Worm (Caenorhabditis elegans): ENCODE data around the gene Y17G7B.12.
A peak's percentile ranks its signal among the peaks of the same experiment; 100 is the strongest.

The Y17G7B.12 gene

DNA sequence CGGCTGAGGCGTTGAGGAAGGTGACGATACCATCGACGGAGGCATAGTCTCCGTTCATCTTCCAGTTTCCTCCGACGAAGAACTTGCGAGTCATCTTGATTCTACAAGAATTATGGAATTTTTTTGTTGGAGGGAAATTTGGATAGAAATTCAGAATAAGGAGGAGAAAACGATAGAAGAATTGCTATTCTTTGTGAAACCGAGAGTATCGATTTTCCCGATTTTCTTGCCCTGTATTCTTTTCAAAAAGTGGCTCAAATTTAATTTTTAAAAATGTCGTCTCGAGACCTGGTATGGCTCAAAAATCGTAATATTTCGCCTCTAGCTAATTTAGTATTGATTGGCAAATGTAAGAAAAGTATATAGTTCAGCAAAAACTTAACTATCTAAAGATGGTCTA lies 15.4 kb downstream of the Y17G7B.12 start, which contains the start of gene tpi-1:
tpi-1 (minus strand) TSS at position 101 of the 400 bp plus-strand sequence.
- TF ChIP-seq klf-2 (GFP tag; conservative IDR thresholded peaks at IDR 0.05) (no peak), med-1 (GFP tag; optimal IDR thresholded peaks at IDR 0.05; ENCODE audit: insufficient read depth) (no peak), T22C8.4 (GFP tag; IDR thresholded peaks at IDR 0.05) (no peak), tab-1 (GFP tag; IDR thresholded peaks at IDR 0.05) (no peak), flt-1 (GFP tag; IDR thresholded peaks at IDR 0.05) (no peak), cog-1 (tag; optimal IDR thresholded peaks at IDR 0.05) (no peak), ztf-23 (GFP tag; IDR thresholded peaks at IDR 0.05) (no peak), ref-1 (GFP tag; conservative IDR thresholded peaks at IDR 0.05) (no peak), ztf-29 (GFP tag; IDR thresholded peaks at IDR 0.05) (no peak)

DNA sequence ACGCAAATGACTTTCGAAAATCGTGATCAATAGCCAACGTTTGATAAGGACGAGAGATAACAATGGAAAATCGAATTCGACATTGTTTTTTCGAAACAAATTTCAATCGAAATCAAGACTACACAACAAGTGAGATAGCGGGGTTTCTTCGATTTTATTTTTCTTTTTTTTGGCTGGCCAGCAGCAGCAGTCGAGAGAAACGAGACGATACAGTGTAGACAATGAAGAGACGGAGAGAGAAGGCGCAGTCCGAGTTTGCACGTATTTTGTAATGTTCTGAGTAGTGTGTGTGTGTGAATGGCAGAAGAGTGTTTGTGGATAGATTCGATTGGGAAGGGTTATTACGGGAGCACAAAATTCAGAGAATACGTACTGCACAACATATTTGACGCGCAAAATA lies 16.5 kb downstream of the Y17G7B.12 start:
- no peak for TF ChIP-seq ztf-29 (GFP tag; IDR thresholded peaks at IDR 0.05)
- TF ChIP-seq klf-2 (GFP tag; conservative IDR thresholded peaks at IDR 0.05): no peak
- TF ChIP-seq ztf-23 (GFP tag; IDR thresholded peaks at IDR 0.05): no peak

DNA sequence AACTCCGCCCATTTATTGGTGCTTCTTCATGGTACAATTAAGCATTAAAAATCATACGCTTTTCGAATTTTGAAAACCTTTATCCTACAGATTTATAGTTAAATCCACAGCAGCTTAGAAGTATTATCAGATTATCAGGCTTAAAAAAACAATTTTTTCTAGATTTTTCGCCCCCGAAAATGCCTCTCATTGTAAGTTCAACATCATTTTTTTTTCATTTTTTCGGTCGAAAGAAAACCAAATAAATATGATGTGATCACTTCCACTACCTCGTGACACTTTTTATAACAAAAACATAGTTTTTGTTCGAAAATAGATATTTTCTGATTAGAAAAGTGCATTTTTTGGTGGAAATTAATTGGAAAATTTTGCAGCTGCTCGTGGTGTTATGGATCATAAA lies 17.5 kb downstream of the Y17G7B.12 start:
- no peak for TF ChIP-seq tab-1 (GFP tag; IDR thresholded peaks at IDR 0.05)
- TF ChIP-seq T22C8.4 (GFP tag; IDR thresholded peaks at IDR 0.05): no peak
- TF ChIP-seq klf-2 (GFP tag; conservative IDR thresholded peaks at IDR 0.05): no peak
- no peak for TF ChIP-seq ref-1 (GFP tag; conservative IDR thresholded peaks at IDR 0.05)
- no peak for TF ChIP-seq ztf-29 (GFP tag; IDR thresholded peaks at IDR 0.05)
- TF ChIP-seq med-1 (GFP tag; optimal IDR thresholded peaks at IDR 0.05; ENCODE audit: insufficient read depth): no peak
- TF ChIP-seq ztf-23 (GFP tag; IDR thresholded peaks at IDR 0.05): no peak
- TF ChIP-seq flt-1 (GFP tag; IDR thresholded peaks at IDR 0.05): no peak
- TF ChIP-seq cog-1 (tag; optimal IDR thresholded peaks at IDR 0.05): no peak

DNA sequence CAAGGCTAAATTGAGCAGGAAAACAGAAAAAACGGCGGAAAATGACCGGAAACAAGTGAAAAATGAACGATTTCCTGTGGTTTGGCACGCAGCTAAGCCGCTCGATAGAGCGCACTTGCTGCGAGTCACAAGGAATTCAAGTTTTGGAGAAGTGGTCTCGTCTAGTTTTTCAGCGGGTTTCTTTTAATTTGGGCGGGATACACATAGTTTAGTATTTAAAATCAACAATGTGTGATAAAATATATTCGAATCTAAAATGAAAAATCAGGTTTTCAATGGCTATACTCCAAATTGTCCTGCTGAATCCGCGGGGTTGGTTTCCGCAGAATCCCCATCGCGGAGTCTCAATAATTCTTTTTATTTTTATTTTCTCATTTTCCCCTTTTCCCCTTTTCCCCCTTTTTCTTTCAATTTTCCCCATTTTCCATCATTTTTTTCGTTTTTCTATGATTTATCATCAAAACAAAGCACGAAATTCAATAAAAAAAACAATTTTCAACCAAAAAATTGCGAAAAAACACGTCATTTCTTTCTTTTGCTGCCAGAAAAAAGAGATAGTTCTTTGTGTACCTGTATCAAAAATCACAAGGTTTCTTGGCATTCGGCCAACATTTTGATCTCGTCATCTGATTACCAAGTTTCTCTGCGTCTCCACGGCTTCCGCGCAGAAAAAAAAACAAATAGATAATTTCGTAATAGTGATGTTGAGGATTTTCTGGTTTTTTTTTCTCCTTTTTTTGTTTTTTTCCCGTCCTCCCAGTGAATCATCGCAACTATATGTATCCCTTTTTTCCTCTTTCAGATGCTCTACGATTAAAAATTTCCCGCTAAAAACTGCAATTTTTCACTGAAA lies 18.7 kb downstream of the Y17G7B.12 start, which contains the start of gene ippk-1:
ippk-1 (plus strand) TSS at position 803 of the 853 bp plus-strand sequence.
- TF ChIP-seq T22C8.4 (GFP tag; IDR thresholded peaks at IDR 0.05) (peak; percentile 68), ref-1 (GFP tag; conservative IDR thresholded peaks at IDR 0.05) (0 out of 2 replicates have a peak, but pooled peaks have one; percentile 24), ztf-23 (GFP tag; IDR thresholded peaks at IDR 0.05) (peak; percentile 66; the same call in 1 of the 2 replicates), flt-1 (GFP tag; IDR thresholded peaks at IDR 0.05) (no peak; the same call in none of the 2 replicates), klf-2 (GFP tag; conservative IDR thresholded peaks at IDR 0.05) (peak; percentile 72), cog-1 (tag; optimal IDR thresholded peaks at IDR 0.05) (peak; percentile 78), med-1 (GFP tag; optimal IDR thresholded peaks at IDR 0.05; ENCODE audit: insufficient read depth) (no peak), tab-1 (GFP tag; IDR thresholded peaks at IDR 0.05) (no peak), ztf-29 (GFP tag; IDR thresholded peaks at IDR 0.05) (no peak)

DNA sequence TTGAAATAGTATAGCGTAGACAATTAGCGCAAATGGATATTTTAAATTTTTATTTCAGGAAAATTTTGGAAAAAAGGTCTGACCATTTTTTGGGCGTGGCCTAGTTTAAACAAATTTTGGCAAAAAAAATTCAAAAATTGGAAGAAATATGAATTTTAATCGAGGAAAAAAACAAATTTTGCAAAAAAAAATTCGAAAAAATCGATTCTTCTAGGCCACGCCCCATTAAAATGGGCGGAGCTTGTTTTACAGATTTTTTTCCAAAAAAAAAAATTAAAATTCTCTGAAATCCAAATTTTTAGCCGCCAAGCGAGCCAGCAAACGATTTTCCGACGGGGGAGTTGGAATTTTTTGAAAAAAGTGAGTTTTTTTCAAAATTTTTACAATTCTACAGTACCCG lies 25.6 kb downstream of the Y17G7B.12 start, which contains the start of gene nadk-2:
nadk-2 (plus strand) TSS at position 301 of the 400 bp plus-strand sequence.
- no peak for TF ChIP-seq T22C8.4 (GFP tag; IDR thresholded peaks at IDR 0.05)
- no peak for TF ChIP-seq flt-1 (GFP tag; IDR thresholded peaks at IDR 0.05)
- no peak for TF ChIP-seq cog-1 (tag; optimal IDR thresholded peaks at IDR 0.05)
- no peak for TF ChIP-seq klf-2 (GFP tag; conservative IDR thresholded peaks at IDR 0.05)
- TF ChIP-seq ref-1 (GFP tag; conservative IDR thresholded peaks at IDR 0.05): no peak
- no peak for TF ChIP-seq ztf-23 (GFP tag; IDR thresholded peaks at IDR 0.05)
- TF ChIP-seq ztf-29 (GFP tag; IDR thresholded peaks at IDR 0.05): no peak
- no peak for TF ChIP-seq med-1 (GFP tag; optimal IDR thresholded peaks at IDR 0.05; ENCODE audit: insufficient read depth)
- TF ChIP-seq tab-1 (GFP tag; IDR thresholded peaks at IDR 0.05): no peak

DNA sequence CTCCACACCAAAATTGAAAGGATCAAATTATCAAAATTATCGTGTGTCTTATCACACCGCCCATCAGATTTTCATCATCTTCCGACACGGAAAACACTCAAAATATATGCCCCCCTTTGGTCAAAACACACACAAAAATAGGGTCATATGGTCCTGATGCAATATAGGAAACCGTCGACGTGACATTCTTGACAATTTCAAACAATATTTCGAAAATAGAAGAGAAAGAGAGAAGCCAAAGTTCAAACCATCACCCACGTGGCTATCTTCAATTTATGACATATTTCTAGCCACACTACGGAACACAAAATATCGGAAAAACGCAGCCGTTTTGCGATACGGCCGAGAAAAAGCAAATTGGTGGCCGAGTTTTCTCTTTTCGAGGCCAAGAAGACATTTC lies 26.9 kb downstream of the Y17G7B.12 start:
- TF ChIP-seq ztf-29 (GFP tag; IDR thresholded peaks at IDR 0.05) (no peak), klf-2 (GFP tag; conservative IDR thresholded peaks at IDR 0.05) (no peak), cog-1 (tag; optimal IDR thresholded peaks at IDR 0.05) (no peak), ztf-23 (GFP tag; IDR thresholded peaks at IDR 0.05) (no peak), med-1 (GFP tag; optimal IDR thresholded peaks at IDR 0.05; ENCODE audit: insufficient read depth) (no peak), flt-1 (GFP tag; IDR thresholded peaks at IDR 0.05) (no peak), tab-1 (GFP tag; IDR thresholded peaks at IDR 0.05) (no peak), T22C8.4 (GFP tag; IDR thresholded peaks at IDR 0.05) (no peak), ref-1 (GFP tag; conservative IDR thresholded peaks at IDR 0.05) (no peak)

DNA sequence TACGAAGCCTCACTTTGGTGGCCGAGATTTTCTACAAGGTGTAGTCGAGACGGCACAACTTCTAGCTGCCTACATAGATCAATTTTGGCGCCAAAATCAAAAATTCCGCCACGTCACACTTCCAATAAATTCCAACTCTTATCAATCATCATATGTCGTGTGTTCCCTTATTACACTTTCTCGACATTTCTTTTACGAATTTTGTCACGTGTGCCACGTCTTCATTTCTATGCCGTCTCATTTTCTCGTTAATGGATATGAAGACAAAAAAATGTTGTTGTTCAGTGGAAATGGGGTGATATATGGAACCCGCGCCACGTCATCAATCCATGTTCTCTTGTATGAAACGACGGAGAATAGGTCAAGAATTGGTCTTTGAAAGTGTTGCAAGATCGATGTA lies 27.9 kb downstream of the Y17G7B.12 start:
- TF ChIP-seq cog-1 (tag; optimal IDR thresholded peaks at IDR 0.05): no peak
- TF ChIP-seq ref-1 (GFP tag; conservative IDR thresholded peaks at IDR 0.05): no peak
- TF ChIP-seq med-1 (GFP tag; optimal IDR thresholded peaks at IDR 0.05; ENCODE audit: insufficient read depth): no peak
- no peak for TF ChIP-seq ztf-29 (GFP tag; IDR thresholded peaks at IDR 0.05)
- TF ChIP-seq T22C8.4 (GFP tag; IDR thresholded peaks at IDR 0.05): no peak
- no peak for TF ChIP-seq tab-1 (GFP tag; IDR thresholded peaks at IDR 0.05)
- TF ChIP-seq klf-2 (GFP tag; conservative IDR thresholded peaks at IDR 0.05): no peak
- TF ChIP-seq flt-1 (GFP tag; IDR thresholded peaks at IDR 0.05): no peak
- no peak for TF ChIP-seq ztf-23 (GFP tag; IDR thresholded peaks at IDR 0.05)

DNA sequence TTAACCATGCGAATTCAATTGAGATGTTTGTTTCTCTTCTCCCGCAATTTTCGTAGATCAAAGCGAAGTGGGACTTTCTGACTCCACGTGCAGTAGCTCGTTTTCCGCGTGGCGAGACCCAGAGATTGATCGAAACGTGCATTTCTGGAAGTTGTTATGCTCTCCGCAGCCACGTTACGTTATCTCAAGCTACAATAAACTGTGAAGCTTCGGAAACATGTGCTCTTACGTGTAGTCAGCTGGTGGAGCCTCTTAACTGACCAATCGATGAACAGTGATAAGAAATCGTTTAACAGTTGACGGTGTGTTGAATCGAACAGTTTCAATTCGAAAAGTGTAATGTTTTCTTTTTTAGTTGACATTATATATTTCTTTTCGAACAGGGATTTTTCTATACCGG lies 28.5 kb downstream of the Y17G7B.12 start:
- TF ChIP-seq klf-2 (GFP tag; conservative IDR thresholded peaks at IDR 0.05): no peak
- no peak for TF ChIP-seq T22C8.4 (GFP tag; IDR thresholded peaks at IDR 0.05)
- no peak for TF ChIP-seq med-1 (GFP tag; optimal IDR thresholded peaks at IDR 0.05; ENCODE audit: insufficient read depth)
- no peak for TF ChIP-seq ztf-29 (GFP tag; IDR thresholded peaks at IDR 0.05)
- no peak for TF ChIP-seq cog-1 (tag; optimal IDR thresholded peaks at IDR 0.05)
- TF ChIP-seq flt-1 (GFP tag; IDR thresholded peaks at IDR 0.05): no peak
- TF ChIP-seq ref-1 (GFP tag; conservative IDR thresholded peaks at IDR 0.05): no peak
- no peak for TF ChIP-seq ztf-23 (GFP tag; IDR thresholded peaks at IDR 0.05)
- no peak for TF ChIP-seq tab-1 (GFP tag; IDR thresholded peaks at IDR 0.05)

DNA sequence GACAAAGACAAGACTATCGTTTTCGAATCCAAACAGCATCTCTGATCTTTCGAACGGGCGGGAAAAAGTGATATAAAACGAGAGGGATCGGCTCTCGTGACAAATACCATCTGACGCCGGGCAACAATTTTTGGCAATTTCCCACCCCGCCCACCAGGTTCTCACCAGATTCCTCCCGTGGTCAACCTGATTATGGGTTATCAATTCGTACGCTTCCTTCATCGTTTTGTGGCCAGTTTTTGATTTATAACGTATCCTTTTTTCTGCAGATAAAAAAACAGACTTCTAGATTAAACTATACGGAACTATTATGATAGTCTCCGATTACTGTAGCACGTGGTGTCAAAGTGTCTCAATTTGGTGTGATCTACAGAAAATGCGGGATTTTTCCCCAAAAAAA lies 29.3 kb downstream of the Y17G7B.12 start:
- TF ChIP-seq cog-1 (tag; optimal IDR thresholded peaks at IDR 0.05) (no peak), ztf-29 (GFP tag; IDR thresholded peaks at IDR 0.05) (no peak), T22C8.4 (GFP tag; IDR thresholded peaks at IDR 0.05) (no peak), flt-1 (GFP tag; IDR thresholded peaks at IDR 0.05) (no peak), ztf-23 (GFP tag; IDR thresholded peaks at IDR 0.05) (no peak), klf-2 (GFP tag; conservative IDR thresholded peaks at IDR 0.05) (no peak), med-1 (GFP tag; optimal IDR thresholded peaks at IDR 0.05; ENCODE audit: insufficient read depth) (no peak), tab-1 (GFP tag; IDR thresholded peaks at IDR 0.05) (no peak), ref-1 (GFP tag; conservative IDR thresholded peaks at IDR 0.05) (no peak)

All from whole organism, midembryonic.